Worm (Caenorhabditis elegans) whole organism, L4/young adult: ENCODE data around the gene F02C12.2.

Experiments used
- W03F9.2 ChIP-seq: fragments of 150-350 bp; optimal IDR thresholded peaks from 2 replicates; lab custom pipeline; 2014; ENCODE audit warnings: missing biosample characterization, missing genetic modification characterization
- dao-5 ChIP-seq: sonication (generic microtip); optimal IDR thresholded peaks from 2 replicates; lab custom pipeline; 2016; ENCODE audit warnings: missing genotype, missing genetic modification characterization, moderate library complexity, missing compliant biosample characterization
- him-1 ChIP-seq: sonication (generic microtip); optimal IDR thresholded peaks from 2 replicates; lab custom pipeline; 2016; ENCODE audit warnings: missing genotype, missing genetic modification reagents, missing genetic modification characterization, missing compliant biosample characterization

ce11 chrX:13414974-13415373 is 15.9 kb upstream of the F02C12.2 start:
- TF ChIP-seq him-1, result no peak
- no peak for TF ChIP-seq dao-5 (tag; lab: Kevin White, UChicago)
- TF ChIP-seq W03F9.2 (tag; lab: Kevin White, UChicago), result peak; percentile 54
